Fruit fly (Drosophila melanogaster): ENCODE measurements around the gene CG8478.

DNA sequence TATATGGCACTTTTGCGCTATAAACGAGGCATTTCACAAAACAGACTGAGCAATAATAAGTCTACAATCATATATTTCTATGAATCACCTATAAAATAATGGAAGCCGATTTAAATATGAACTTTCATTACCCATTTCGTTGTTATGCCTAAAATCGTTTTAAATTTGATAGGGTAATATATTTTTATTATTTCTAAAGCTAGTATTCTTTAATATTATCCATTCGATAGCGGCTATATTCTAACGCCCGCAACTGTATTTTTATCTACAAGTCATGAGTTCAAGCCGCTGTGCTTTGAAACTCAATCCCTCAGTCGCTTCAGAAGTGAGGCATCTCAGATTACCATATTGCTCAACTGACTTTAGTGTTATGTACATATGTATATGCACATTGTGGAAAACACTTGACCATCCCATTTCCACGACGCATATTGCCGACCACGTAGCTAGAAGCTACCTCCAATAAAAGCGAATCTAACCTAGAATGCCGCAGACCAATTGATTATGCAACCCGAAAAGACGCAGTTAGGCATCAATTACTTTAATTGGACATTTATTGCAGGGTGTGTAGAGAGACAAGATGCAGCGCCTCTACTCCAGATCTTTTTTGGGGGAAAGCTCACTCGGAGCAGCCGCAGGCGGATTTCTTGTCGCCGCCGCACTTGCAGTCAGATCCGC is 19.9 kb downstream of the CG8478 start:
- no peak for TF ChIP-seq CG12605 (GFP tag; IDR thresholded peaks at IDR 0.05)
- peak; percentile 8 for TF ChIP-seq EcR (GFP tag; optimal IDR thresholded peaks at IDR 0.05)
- no peak for TF ChIP-seq CG8301 (tag; optimal IDR thresholded peaks at IDR 0.05)
- no peak for TF ChIP-seq gl (tag; optimal IDR thresholded peaks at IDR 0.05)
- TF ChIP-seq Snoo (tag; optimal IDR thresholded peaks at IDR 0.05) = no peak
- TF ChIP-seq CG17806 (tag; optimal IDR thresholded peaks at IDR 0.05) = no peak
- no peak for TF ChIP-seq CG10348 (GFP tag; IDR thresholded peaks at IDR 0.05)
- no peak for TF ChIP-seq CG14655 (GFP tag; optimal IDR thresholded peaks at IDR 0.05)
- peak; percentile 21 for TF ChIP-seq CG8159 (tag; optimal IDR thresholded peaks at IDR 0.05)
- peak; percentile 3 for TF ChIP-seq CG9948 (tag; optimal IDR thresholded peaks at IDR 0.05)
- TF ChIP-seq rn (GFP tag; IDR thresholded peaks at IDR 0.05) = no peak
- TF ChIP-seq Pif1B (GFP tag; optimal IDR thresholded peaks at IDR 0.05) = no peak
- TF ChIP-seq fd96Ca (GFP tag; IDR thresholded peaks at IDR 0.05) = no peak
- no peak for TF ChIP-seq CG13204 (GFP tag; optimal IDR thresholded peaks at IDR 0.05)
